Fruit fly (Drosophila melanogaster) whole organism, embryonic: Measurements from ENCODE around the gene Trf.

Source experiments
- Hmr ChIP-seq: fragments of 200-800 bp; sonication (Bioruptor generic); optimal IDR thresholded peaks from 3 replicates; lab custom pipeline; 2017; ENCODE audit warnings: mild to moderate bottlenecking, missing biosample characterization, missing genetic modification reagents, missing genetic modification characterization
- bigmax ChIP-seq: fragments of 200-800 bp; sonication (Bioruptor generic); optimal IDR thresholded peaks from 2 replicates; lab custom pipeline; 2018; ENCODE audit warnings: missing biosample characterization, mild to moderate bottlenecking, missing genetic modification characterization
- gcm2 ChIP-seq: fragments of 200-800 bp; sonication (Bioruptor generic); optimal IDR thresholded peaks from 2 replicates; lab custom pipeline; 2016; ENCODE audit warnings: missing biosample characterization, missing genetic modification characterization
- insv ChIP-seq, 2 experiments: fragments of 200-800 bp; sonication (Bioruptor generic); optimal IDR thresholded peaks; 3 replicates each; lab custom pipeline; 2016 to 2018; ENCODE audit warnings: missing biosample characterization in 2 of 2, missing genetic modification characterization in 2 of 2
- usp ChIP-seq: fragments of >200 bp; optimal IDR thresholded peaks from 2 replicates; lab custom pipeline; 2017; ENCODE audit warnings: missing biosample characterization, missing genetic modification characterization

- TF ChIP-seq bigmax: no peak
- peak; percentile 63 for TF ChIP-seq Hmr (GFP tag; lab: Kevin White, UChicago)
- no peak for TF ChIP-seq insv (GFP tag; optimal IDR thresholded peaks at IDR 0.05; lab: Kevin White, UChicago)
- no peak for TF ChIP-seq usp
- TF ChIP-seq gcm2 (GFP tag; lab: Kevin White, UChicago): no peak
These were observed 38.0 kb upstream of the Trf start for dm6 chr2L:8034734-8035133.
